Worm (Caenorhabditis elegans): ENCODE results near the gene elt-7.

Gene elt-7

ce11 chrV:4754684-4755211 lies 15.7 kb upstream of the elt-7 start (continued):
- TF ChIP-seq D2030.7 (GFP tag; IDR thresholded peaks at IDR 0.05) = no peak
- TF ChIP-seq tlf-1 (GFP tag; optimal IDR thresholded peaks at IDR 0.05) = no peak
- TF ChIP-seq F33H1.4 (GFP tag; IDR thresholded peaks at IDR 0.05) = no peak
- peak; percentile 87 for TF ChIP-seq zfh-2 (GFP tag; conservative IDR thresholded peaks at IDR 0.05)
- TF ChIP-seq egrh-3 (GFP tag; IDR thresholded peaks at IDR 0.05) = peak; percentile 84
- TF ChIP-seq repo-1 (tag; optimal IDR thresholded peaks at IDR 0.05) = no peak
- 0 out of 2 replicates have a peak, but pooled peaks have one; percentile 41 for TF ChIP-seq Y95B8A.8 (GFP tag; IDR thresholded peaks at IDR 0.05)
- 0 out of 2 replicates have a peak, but pooled peaks have one; percentile 54 for TF ChIP-seq F39B2.1 (GFP tag; IDR thresholded peaks at IDR 0.05)
- peak; percentile 39; the same call in 1 of the 2 replicates for TF ChIP-seq Y53G8AR.9 (GFP tag; conservative IDR thresholded peaks at IDR 0.05)
- no peak for TF ChIP-seq die-1 (tag; optimal IDR thresholded peaks at IDR 0.05)
- TF ChIP-seq tbp1 (GFP tag; optimal IDR thresholded peaks at IDR 0.05) = no peak
- TF ChIP-seq him-1 (tag; optimal IDR thresholded peaks at IDR 0.05) = no peak
- TF ChIP-seq bed-2 (GFP tag; IDR thresholded peaks at IDR 0.05) = no peak
- TF ChIP-seq madf-10 (tag; optimal IDR thresholded peaks at IDR 0.05) = no peak
- TF ChIP-seq Y79H2A.3 (GFP tag; conservative IDR thresholded peaks at IDR 0.05) = peak; percentile 71
- no peak for TF ChIP-seq hlh-26 (GFP tag; conservative IDR thresholded peaks at IDR 0.05)

ce11 chrV:4755308-4756029 lies 15.0 kb upstream of the elt-7 start, which contains the start of gene pgl-3:
Gene pgl-3, plus strand, starts transcription at chrV:4755979.
- TF ChIP-seq unc-130 (GFP tag; optimal IDR thresholded peaks at IDR 0.05) (peak; percentile 11), ZK185.1 (tag; optimal IDR thresholded peaks at IDR 0.05; ENCODE audit: poor library complexity, severe bottlenecking) (no peak), C06A6.2 (GFP tag; conservative IDR thresholded peaks at IDR 0.05) (no peak), F49E8.2 (tag; optimal IDR thresholded peaks at IDR 0.05; ENCODE audit: insufficient read depth) (peak; percentile 56), ets-4 (GFP tag; optimal IDR thresholded peaks at IDR 0.05) (no peak), B0261.1 (tag; optimal IDR thresholded peaks at IDR 0.05) (no peak), F39B2.1 (GFP tag; IDR thresholded peaks at IDR 0.05) (peak; percentile 73), tlf-1 (GFP tag; optimal IDR thresholded peaks at IDR 0.05) (peak; percentile 48), attf-6 (GFP tag; IDR thresholded peaks at IDR 0.05) (peak; percentile 61), lag-1 (GFP tag; IDR thresholded peaks at IDR 0.05) (no peak), snpc-1.1 (tag; optimal IDR thresholded peaks at IDR 0.05; ENCODE audit: insufficient read depth) (peak; percentile 18), K11D2.4 (GFP tag; IDR thresholded peaks at IDR 0.05) (no peak), lin-26 (GFP tag; IDR thresholded peaks at IDR 0.05) (peak; percentile 60; the same call in 1 of the 2 replicates), Y79H2A.3 (GFP tag; conservative IDR thresholded peaks at IDR 0.05) (peak; percentile 99), lin-54 (GFP tag; optimal IDR thresholded peaks at IDR 0.05) (peak; percentile 52), ceh-40 (GFP tag; IDR thresholded peaks at IDR 0.05) (no peak), ceh-91 (GFP tag; IDR thresholded peaks at IDR 0.05) (peak; percentile 45; the same call in 1 of the 2 replicates), hrde-1 (tag; optimal IDR thresholded peaks at IDR 0.05; ENCODE audit: borderline replicate concordance) (peak; percentile 88), Y53G8AR.9 (GFP tag; conservative IDR thresholded peaks at IDR 0.05) (peak; percentile 76; the same call in 1 of the 2 replicates), C17E4.6 (GFP tag; IDR thresholded peaks at IDR 0.05) (peak; percentile 72), attf-5 (GFP tag; optimal IDR thresholded peaks at IDR 0.05) (no peak), B0035.1 (tag; optimal IDR thresholded peaks at IDR 0.05) (no peak), zim-3 (tag; optimal IDR thresholded peaks at IDR 0.05) (no peak), B0019.2 (GFP tag; conservative IDR thresholded peaks at IDR 0.05) (0 out of 2 replicates have a peak, but pooled peaks have one; percentile 8), atf-7 (tag; optimal IDR thresholded peaks at IDR 0.05) (no peak), rcor-1 (GFP tag; IDR thresholded peaks at IDR 0.05) (no peak; the same call in 1 of the 2 replicates), madf-6 (GFP tag; IDR thresholded peaks at IDR 0.05) (peak; percentile 70), hmg-1.2 (GFP tag; IDR thresholded peaks at IDR 0.05) (peak; percentile 34), egl-44 (GFP tag; IDR thresholded peaks at IDR 0.05) (0 out of 2 replicates have a peak, but pooled peaks have one; percentile 54), let-607 (tag; optimal IDR thresholded peaks at IDR 0.05) (no peak), F23B12.7 (tag; optimal IDR thresholded peaks at IDR 0.05; ENCODE audit: insufficient read depth) (no peak), F57C9.4 (tag; optimal IDR thresholded peaks at IDR 0.05) (no peak)
